Fruit fly (Drosophila melanogaster): ENCODE data around the gene CG11899.

DNA sequence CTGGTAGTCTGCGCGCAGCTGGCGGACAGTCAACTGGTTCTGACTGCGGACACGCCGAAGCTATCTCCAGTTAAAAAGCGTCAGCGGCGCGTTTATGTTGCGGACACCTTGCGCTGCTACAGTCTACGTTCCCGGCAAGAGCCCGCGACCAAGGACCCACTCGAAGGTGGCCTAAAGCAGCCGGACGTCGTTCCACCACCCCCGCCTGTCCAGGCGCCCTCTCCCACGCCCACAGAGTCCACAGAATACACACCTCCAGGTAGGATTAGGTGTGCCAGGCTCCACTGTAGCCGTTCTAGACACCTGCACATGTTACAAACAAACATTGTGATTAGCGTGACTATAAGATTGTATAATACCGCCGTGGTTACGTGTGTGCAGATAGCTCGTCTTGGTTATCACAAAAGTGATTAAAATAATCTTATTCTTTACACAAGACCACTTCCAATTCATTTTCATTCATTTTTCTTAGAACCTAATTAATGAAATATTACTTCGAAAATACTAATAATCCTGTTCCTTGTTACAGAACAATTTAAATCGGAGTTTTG, 30.4 kb downstream of the CG11899 start:
- TF ChIP-seq CG6791 (GFP tag; IDR thresholded peaks at IDR 0.05; ENCODE audit: partially characterized antibody) (no peak), usp (GFP tag; optimal IDR thresholded peaks at IDR 0.05) (no peak), slp2 (GFP tag; optimal IDR thresholded peaks at IDR 0.05) (no peak), fd3F (GFP tag; optimal IDR thresholded peaks at IDR 0.05) (no peak), Chrac-16 (GFP tag; optimal IDR thresholded peaks at IDR 0.05) (no peak), unpg (GFP tag; optimal IDR thresholded peaks at IDR 0.05) (no peak)

All from whole organism, embryonic.